Worm (Caenorhabditis elegans) whole organism, midembryonic: Measurements from ENCODE around the gene srb-12.

ENCODE experiments used
- cog-1 ChIP-seq: sonication (generic microtip); optimal IDR thresholded peaks from 2 replicates; lab custom pipeline; 2016; ENCODE audit warnings: missing genetic modification characterization, missing compliant biosample characterization
- ref-1 ChIP-seq: fragments of 200-800 bp; sonication (Bioruptor generic); conservative IDR thresholded peaks from 2 replicates; pipeline ENCODE4 v1.3.6; 2022; ENCODE audit warnings: missing genetic modification reagents, missing genetic modification characterization, missing compliant biosample characterization

- TF ChIP-seq cog-1 (tag; lab: Kevin White, UChicago), result no peak
- TF ChIP-seq ref-1 (GFP tag; lab: Robert Waterston, UW), result no peak
Measured at ce11 chrII:5150829-5151228, 3.6 kb downstream of the srb-12 start, which contains the start of gene srb-16.
